Worm (Caenorhabditis elegans): Measurements from ENCODE around the gene nphp-2.

DNA sequence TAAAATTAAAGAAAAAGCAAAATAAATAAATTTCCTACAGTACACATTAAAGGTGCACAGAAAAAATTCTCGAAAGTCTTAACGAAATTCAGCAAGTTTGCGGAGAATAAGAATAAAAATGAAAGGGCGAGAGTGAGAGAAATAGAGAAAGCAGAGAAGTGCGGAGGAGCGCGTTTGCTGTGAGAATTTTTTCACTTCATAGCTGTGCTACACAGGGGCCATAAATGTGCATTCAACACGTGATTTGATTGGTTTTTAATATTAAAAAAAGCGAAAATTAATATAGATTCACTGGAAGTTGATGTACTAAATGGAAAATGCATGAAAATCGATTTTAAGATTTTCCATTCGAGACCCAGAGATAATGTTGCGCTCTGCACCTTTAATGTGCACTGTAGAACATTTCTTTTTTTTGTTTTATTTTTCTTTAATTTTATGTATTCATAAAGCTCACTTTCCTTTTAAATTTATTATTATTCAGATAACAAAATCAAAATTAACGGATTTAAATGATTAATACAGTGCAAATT, 22.5 kb downstream of the nphp-2 start, which contains the start of gene Y32G9A.2:
- TF ChIP-seq lin-39 (tag; optimal IDR thresholded peaks at IDR 0.05) (no peak), zfp-3 (GFP tag; conservative IDR thresholded peaks at IDR 0.05) (no peak), vab-7 (GFP tag; IDR thresholded peaks at IDR 0.05) (no peak), nhr-77 (tag; optimal IDR thresholded peaks at IDR 0.05) (no peak), T20F7.1 (GFP tag; optimal IDR thresholded peaks at IDR 0.05) (no peak), jun-1 (tag; optimal IDR thresholded peaks at IDR 0.05) (no peak), ces-1 (GFP tag; optimal IDR thresholded peaks at IDR 0.05) (no peak), Y48G9A.11 (GFP tag; IDR thresholded peaks at IDR 0.05) (no peak), unc-62 (GFP tag; optimal IDR thresholded peaks at IDR 0.05 in 1 of 2) (no peak), unc-62 (tag; optimal IDR thresholded peaks at IDR 0.05) (no peak), fkh-10 (GFP tag; optimal IDR thresholded peaks at IDR 0.05) (no peak), ZK546.5 (tag; optimal IDR thresholded peaks at IDR 0.05) (no peak)
